Fruit fly (Drosophila melanogaster) whole organism, embryonic: Measurements from ENCODE around the gene CG7860.
A peak's percentile ranks its signal among the peaks of the same experiment; 100 is the strongest.

Experiments used
- Aef1 ChIP-seq: fragments of 200-800 bp; sonication (Bioruptor generic); IDR thresholded peaks from 3 replicates; pipeline ENCODE4 v1.3.6; 2022; ENCODE audit warnings: missing biosample characterization, missing genetic modification characterization
- B-H1 ChIP-seq: fragments of 200-800 bp; sonication (Bioruptor generic); IDR thresholded peaks from 3 replicates; pipeline ENCODE4 v1.3.6; 2022; ENCODE audit warnings: missing biosample characterization, missing genetic modification characterization
- CG11093 ChIP-seq: fragments of 200-800 bp; sonication (Bioruptor generic); IDR thresholded peaks from 3 replicates; pipeline ENCODE4 v1.3.6; 2022; ENCODE audit warnings: missing biosample characterization, missing genetic modification characterization
- CG12942 ChIP-seq: fragments of 200-800 bp; sonication (Bioruptor generic); optimal IDR thresholded peaks from 3 replicates; lab custom pipeline; 2016; ENCODE audit warnings: missing biosample characterization, missing genetic modification characterization
- CG13296 ChIP-seq: fragments of 200-800 bp; sonication (Bioruptor generic); optimal IDR thresholded peaks from 3 replicates; lab custom pipeline; 2018; ENCODE audit warnings: missing biosample characterization, mild to moderate bottlenecking, missing genetic modification characterization
- CG14050 ChIP-seq: fragments of 200-800 bp; sonication (Bioruptor generic); IDR thresholded peaks from 3 replicates; pipeline ENCODE4 v1.3.6; 2022; ENCODE audit warnings: missing biosample characterization, missing genetic modification characterization
- CG15601 ChIP-seq: fragments of 200-800 bp; sonication (Bioruptor generic); optimal IDR thresholded peaks from 3 replicates; lab custom pipeline; 2019; ENCODE audit warnings: missing biosample characterization, mild to moderate bottlenecking, missing genetic modification characterization, moderate library complexity
- CG16779 ChIP-seq: fragments of 200-800 bp; sonication (Bioruptor generic); IDR thresholded peaks from 2 replicates; pipeline ENCODE4 v1.3.6; 2022; ENCODE audit warnings: missing biosample characterization, missing genetic modification characterization
- CG17912 ChIP-seq: fragments of 200-800 bp; sonication (Bioruptor generic); optimal IDR thresholded peaks from 2 replicates; lab custom pipeline; 2018; ENCODE audit warnings: missing biosample characterization, mild to moderate bottlenecking, missing genetic modification characterization
- CG2678 ChIP-seq: fragments of 200-800 bp; sonication (Bioruptor generic); optimal IDR thresholded peaks from 3 replicates; lab custom pipeline; 2019; ENCODE audit warnings: missing biosample characterization, mild to moderate bottlenecking, missing genetic modification characterization, moderate library complexity
- CG30403 ChIP-seq: fragments of 200-800 bp; sonication (Bioruptor generic); optimal IDR thresholded peaks from 3 replicates; lab custom pipeline; 2016; ENCODE audit warnings: missing biosample characterization, missing genetic modification characterization
- CG34422 ChIP-seq: fragments of 200-800 bp; sonication (Bioruptor generic); IDR thresholded peaks from 3 replicates; pipeline ENCODE4 v1.3.6; 2022; ENCODE audit warnings: missing biosample characterization, missing genetic modification characterization
- CG42726 ChIP-seq: fragments of 200-800 bp; sonication (Bioruptor generic); IDR thresholded peaks from 2 replicates; pipeline ENCODE4 v1.3.6; 2022; ENCODE audit warnings: missing biosample characterization, missing genetic modification characterization; ENCODE audit not compliant: partially characterized antibody
- CG4404 ChIP-seq: fragments of 200-800 bp; sonication (Bioruptor generic); IDR thresholded peaks from 2 replicates; pipeline ENCODE4 v1.3.6; 2022; ENCODE audit warnings: missing biosample characterization, missing genetic modification characterization
- CG4707 ChIP-seq: fragments of 200-800 bp; sonication (Bioruptor generic); optimal IDR thresholded peaks from 2 replicates; lab custom pipeline; 2018; ENCODE audit warnings: missing biosample characterization, mild to moderate bottlenecking, missing genetic modification characterization, moderate library complexity
- CG4730 ChIP-seq: fragments of 200-800 bp; sonication (Bioruptor generic); IDR thresholded peaks from 2 replicates; pipeline ENCODE4 v1.3.6; 2022; ENCODE audit warnings: missing biosample characterization, missing genetic modification characterization
- CG6175 ChIP-seq: fragments of 200-800 bp; sonication (Bioruptor generic); IDR thresholded peaks from 3 replicates; pipeline ENCODE4 v1.3.6; 2022; ENCODE audit warnings: missing biosample characterization, missing genetic modification characterization
- CG6791 ChIP-seq: fragments of 200-800 bp; sonication (Bioruptor generic); IDR thresholded peaks from 3 replicates; pipeline ENCODE4 v1.3.6; 2022; ENCODE audit warnings: missing biosample characterization, missing genetic modification characterization; ENCODE audit not compliant: partially characterized antibody
- CG9215 ChIP-seq: fragments of 200-800 bp; sonication (Bioruptor generic); IDR thresholded peaks from 2 replicates; pipeline ENCODE4 v1.3.6; 2022; ENCODE audit warnings: missing biosample characterization, missing genetic modification characterization
- CTCF ChIP-seq: fragments of 200-800 bp; sonication (Bioruptor generic); optimal IDR thresholded peaks from 2 replicates; lab custom pipeline; 2017; ENCODE audit warnings: missing biosample characterization, mild to moderate bottlenecking, missing genetic modification characterization, moderate library complexity
- CoRest ChIP-seq: fragments of 200-800 bp; sonication (Bioruptor generic); optimal IDR thresholded peaks from 3 replicates; lab custom pipeline; 2018; ENCODE audit warnings: missing biosample characterization, mild to moderate bottlenecking, missing genetic modification characterization, moderate library complexity
- H15 ChIP-seq: fragments of 200-800 bp; sonication (Bioruptor generic); IDR thresholded peaks from 3 replicates; pipeline ENCODE4 v1.3.6; 2022; ENCODE audit warnings: missing biosample characterization, missing genetic modification characterization
- Lhr ChIP-seq: fragments of 200-800 bp; sonication (Bioruptor generic); optimal IDR thresholded peaks from 3 replicates; lab custom pipeline; 2017; ENCODE audit warnings: mild to moderate bottlenecking, missing biosample characterization, missing genetic modification reagents, missing genetic modification characterization
- MBD-R2 ChIP-seq: fragments of 200-800 bp; sonication (Bioruptor generic); IDR thresholded peaks from 2 replicates; pipeline ENCODE4 v1.3.6; 2022; ENCODE audit warnings: missing biosample characterization, missing genetic modification characterization
- NFAT ChIP-seq: fragments of 200-800 bp; sonication (Bioruptor generic); IDR thresholded peaks from 2 replicates; pipeline ENCODE4 v1.3.6; 2022; ENCODE audit warnings: missing biosample characterization, missing genetic modification characterization
- Opbp ChIP-seq: fragments of 200-800 bp; sonication (Bioruptor generic); IDR thresholded peaks from 3 replicates; pipeline ENCODE4 v1.3.6; 2022; ENCODE audit warnings: missing biosample characterization, missing genetic modification characterization; ENCODE audit not compliant: partially characterized antibody
- Optix ChIP-seq: fragments of 200-800 bp; sonication (Bioruptor generic); IDR thresholded peaks from 3 replicates; pipeline ENCODE4 v1.3.6; 2022; ENCODE audit warnings: missing biosample characterization, missing genetic modification characterization
- Rx ChIP-seq: fragments of 200-800 bp; sonication (Bioruptor generic); IDR thresholded peaks from 2 replicates; pipeline ENCODE4 v1.3.6; 2022; ENCODE audit warnings: missing biosample characterization, missing genetic modification characterization
- Scr ChIP-seq: fragments of 200-800 bp; sonication (Bioruptor generic); IDR thresholded peaks from 2 replicates; pipeline ENCODE4 v1.3.6; 2022; ENCODE audit warnings: missing biosample characterization, missing genetic modification characterization; ENCODE audit not compliant: partially characterized antibody
- Taf1 ChIP-seq: fragments of 200-800 bp; sonication (Bioruptor generic); IDR thresholded peaks from 2 replicates; pipeline ENCODE4 v1.3.6; 2022; ENCODE audit warnings: missing biosample characterization, missing genetic modification characterization
- az2 ChIP-seq: fragments of 200-800 bp; sonication (Bioruptor generic); optimal IDR thresholded peaks from 3 replicates; lab custom pipeline; 2016; ENCODE audit warnings: missing biosample characterization, missing genetic modification characterization
- crp ChIP-seq, 2 experiments: fragments of 200-800 bp; sonication (Bioruptor generic); optimal IDR thresholded peaks; 2 replicates in 1 of 2; 3 replicates in 1 of 2; lab custom pipeline; 2017; ENCODE audit warnings: missing biosample characterization in 2 of 2, missing genetic modification characterization in 2 of 2, mild to moderate bottlenecking in 1 of 2, moderate library complexity in 1 of 2
- grau ChIP-seq: fragments of 200-800 bp; optimal IDR thresholded peaks from 3 replicates; lab custom pipeline; 2019; ENCODE audit warnings: missing biosample characterization, mild to moderate bottlenecking, missing genetic modification characterization, moderate library complexity
- hb ChIP-seq: fragments of 200-800 bp; sonication (Bioruptor generic); IDR thresholded peaks from 3 replicates; pipeline ENCODE4 v1.3.6; 2022; ENCODE audit warnings: missing biosample characterization, missing genetic modification characterization; ENCODE audit not compliant: partially characterized antibody
- hkb ChIP-seq, 2 experiments: fragments of 200-800 bp in 1 of 2; fragments of >200 bp in 1 of 2; sonication (Bioruptor generic) in 1 of 2; IDR thresholded peaks in 1 of 2; optimal IDR thresholded peaks in 1 of 2; 2 replicates each; pipeline versions ENCODE4 v1.3.6 to Lab custom; 2017 to 2022; ENCODE audit warnings: missing biosample characterization in 1 of 2, missing genetic modification characterization in 1 of 2
- hth ChIP-seq: fragments of >200 bp; optimal IDR thresholded peaks from 2 replicates; lab custom pipeline; 2017; ENCODE audit warnings: inconsistent platforms
- ken ChIP-seq: fragments of 200-800 bp; sonication (Bioruptor generic); IDR thresholded peaks from 3 replicates; pipeline ENCODE4 v1.3.6; 2022; ENCODE audit warnings: missing biosample characterization, missing genetic modification characterization
- lilli ChIP-seq: fragments of 200-800 bp; sonication (Bioruptor generic); optimal IDR thresholded peaks from 3 replicates; lab custom pipeline; 2016; ENCODE audit warnings: missing biosample characterization, missing genetic modification characterization
- onecut ChIP-seq: fragments of 200-800 bp; sonication (Bioruptor generic); IDR thresholded peaks from 2 replicates; pipeline ENCODE4 v1.3.6; 2022; ENCODE audit warnings: missing biosample characterization, missing genetic modification characterization
- pita ChIP-seq: fragments of 200-800 bp; sonication (Bioruptor generic); optimal IDR thresholded peaks from 2 replicates; lab custom pipeline; 2017; ENCODE audit warnings: missing biosample characterization, mild to moderate bottlenecking, missing genetic modification characterization
- pros ChIP-seq: fragments of 200-800 bp; sonication (Bioruptor generic); optimal IDR thresholded peaks from 3 replicates; lab custom pipeline; 2019; ENCODE audit warnings: missing biosample characterization, mild to moderate bottlenecking, missing genetic modification characterization, moderate library complexity
- sd ChIP-seq: fragments of 200-800 bp; sonication (Bioruptor generic); optimal IDR thresholded peaks from 3 replicates; lab custom pipeline; 2018; ENCODE audit warnings: missing biosample characterization, mild to moderate bottlenecking, missing genetic modification characterization, moderate library complexity
- sens ChIP-seq: fragments of 200-800 bp; sonication (Bioruptor generic); peaks from one replicate; lab custom pipeline; 2016; ENCODE audit warnings: missing biosample characterization, missing genetic modification characterization
- slbo ChIP-seq: fragments of 200-800 bp; sonication (Bioruptor generic); IDR thresholded peaks from 2 replicates; pipeline ENCODE4 v1.3.6; 2022; ENCODE audit warnings: missing biosample characterization, missing genetic modification characterization
- stc ChIP-seq: fragments of 200-800 bp; sonication (Bioruptor generic); IDR thresholded peaks from 2 replicates; pipeline ENCODE4 v1.3.6; 2022; ENCODE audit warnings: missing biosample characterization, missing genetic modification characterization
- stwl ChIP-seq: fragments of 200-800 bp; sonication (Bioruptor generic); optimal IDR thresholded peaks from 3 replicates; lab custom pipeline; 2018; ENCODE audit warnings: missing biosample characterization, mild to moderate bottlenecking, missing genetic modification characterization, moderate library complexity
- tgo ChIP-seq: fragments of 200-800 bp; sonication (Bioruptor generic); IDR thresholded peaks from 3 replicates; pipeline ENCODE4 v1.3.6; 2022; ENCODE audit warnings: missing biosample characterization, missing genetic modification characterization
- tin ChIP-seq: fragments of 200-800 bp; sonication (Bioruptor generic); optimal IDR thresholded peaks from 3 replicates; lab custom pipeline; 2016; ENCODE audit warnings: missing biosample characterization, missing genetic modification characterization
- unc-4 ChIP-seq: fragments of 200-800 bp; sonication (Bioruptor generic); IDR thresholded peaks from 2 replicates; pipeline ENCODE4 v1.3.6; 2022; ENCODE audit warnings: missing biosample characterization, missing genetic modification characterization; ENCODE audit not compliant: partially characterized antibody

CG7860 gene

DNA sequence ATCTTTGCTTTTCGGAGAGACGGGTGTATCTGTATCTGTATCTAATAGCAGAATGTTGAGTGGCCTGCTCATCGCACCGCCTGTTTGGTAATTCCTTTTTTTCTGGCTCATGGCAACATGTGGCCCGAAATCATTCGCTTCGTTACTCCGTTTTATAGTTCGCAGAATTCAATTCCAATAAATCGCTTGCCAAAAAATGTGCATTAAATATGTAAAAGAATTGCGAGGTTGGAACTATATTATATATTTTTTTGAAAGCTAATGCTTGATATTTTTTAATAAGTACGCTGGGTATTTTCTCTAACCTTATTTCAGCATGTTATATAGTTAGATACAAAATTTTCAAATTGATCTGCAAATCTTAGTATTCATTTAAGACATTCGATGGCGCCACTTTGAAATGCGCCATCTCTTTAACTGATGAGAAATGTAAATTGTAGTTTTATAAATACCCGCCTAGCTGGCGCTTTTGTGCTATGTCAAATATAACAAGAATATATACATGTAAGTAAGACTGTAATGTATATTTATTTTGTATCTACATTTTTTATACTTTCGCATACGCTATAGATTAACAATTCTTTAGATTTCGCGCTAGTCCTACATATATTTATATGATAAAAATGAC is 25.6 kb downstream of the CG7860 start (continued):
- peak; percentile 68 for TF ChIP-seq CG34422
- 0 out of 2 replicates have a peak, but pooled peaks have one; percentile 22 for TF ChIP-seq MBD-R2 (GFP tag; lab: Robert Waterston, UW)
- 0 out of 2 replicates have a peak, but pooled peaks have one; percentile 7 for TF ChIP-seq CG4404 (GFP tag; lab: Robert Waterston, UW)
- peak; percentile 26 for TF ChIP-seq grau (tag; lab: Kevin White, UChicago)
- peak; percentile 39; the same call in 1 of the 2 replicates for TF ChIP-seq onecut (GFP tag; lab: Robert Waterston, UW)
- TF ChIP-seq CG6175, result peak; percentile 20; the same call in 1 of the 3 replicates
- TF ChIP-seq CG14050 (GFP tag; lab: Robert Waterston, UW), result no peak
- peak; percentile 81 for TF ChIP-seq sens (GFP tag; lab: Kevin White, UChicago)
- TF ChIP-seq CG4730 (GFP tag; lab: Robert Waterston, UW), result 0 out of 2 replicates have a peak, but pooled peaks have one; percentile 24
- TF ChIP-seq CG12942, result peak; percentile 5
- peak; percentile 62; the same call in 1 of the 3 replicates for TF ChIP-seq Opbp (GFP tag; lab: Robert Waterston, UW)
- TF ChIP-seq pros (GFP tag; lab: Kevin White, UChicago), result no peak
- 0 out of 3 replicates have a peak, but pooled peaks have one; percentile 10 for TF ChIP-seq CG11093 (GFP tag; lab: Robert Waterston, UW)
- TF ChIP-seq az2 (GFP tag; lab: Kevin White, UChicago), result peak; percentile 30
- peak; percentile 24 for TF ChIP-seq stwl (tag; lab: Kevin White, UChicago)
- no peak for TF ChIP-seq CG16779
- TF ChIP-seq lilli (GFP tag; lab: Kevin White, UChicago), result peak; percentile 16
- no peak for TF ChIP-seq hkb (optimal IDR thresholded peaks at IDR 0.05; lab: Kevin White, UChicago)
- no peak for TF ChIP-seq hkb (GFP tag; IDR thresholded peaks at IDR 0.05; lab: Robert Waterston, UW)
- peak; percentile 29 for TF ChIP-seq tin (GFP tag; lab: Kevin White, UChicago)
- TF ChIP-seq sd (tag; lab: Kevin White, UChicago), result peak; percentile 28
- no peak for TF ChIP-seq CG13296 (GFP tag; lab: Kevin White, UChicago)
- TF ChIP-seq B-H1 (GFP tag; lab: Robert Waterston, UW), result no peak
- 0 out of 2 replicates have a peak, but pooled peaks have one; percentile 34 for TF ChIP-seq unc-4 (GFP tag; lab: Robert Waterston, UW)
- peak; percentile 33; the same call in 1 of the 3 replicates for TF ChIP-seq CG6791
- peak; percentile 97 for TF ChIP-seq CTCF (GFP tag; lab: Kevin White, UChicago)
- TF ChIP-seq NFAT, result peak; percentile 73
- TF ChIP-seq hb (GFP tag; lab: Robert Waterston, UW), result 0 out of 3 replicates have a peak, but pooled peaks have one; percentile 31
- no peak for TF ChIP-seq CG4707 (GFP tag; lab: Kevin White, UChicago)
- TF ChIP-seq CG42726, result peak; percentile 66
- no peak for TF ChIP-seq CG17912 (GFP tag; lab: Kevin White, UChicago)
- peak; percentile 51 for TF ChIP-seq Aef1 (GFP tag; lab: Robert Waterston, UW)
- TF ChIP-seq Rx, result peak; percentile 17; the same call in 1 of the 2 replicates
- TF ChIP-seq tgo (GFP tag; lab: Robert Waterston, UW), result peak; percentile 49; the same call in 2 of the 3 replicates
- peak; percentile 34; the same call in 1 of the 2 replicates for TF ChIP-seq Taf1 (GFP tag; lab: Robert Waterston, UW)
- peak; percentile 50; the same call in 1 of the 3 replicates for TF ChIP-seq H15 (GFP tag; lab: Robert Waterston, UW)
- TF ChIP-seq CG15601 (tag; lab: Kevin White, UChicago), result peak; percentile 10
- no peak; the same call in 1 of the 2 replicates for TF ChIP-seq Scr
- TF ChIP-seq crp (GFP tag; optimal IDR thresholded peaks at IDR 0.05; lab: Kevin White, UChicago), result no peak
- TF ChIP-seq slbo (GFP tag; lab: Robert Waterston, UW), result peak; percentile 79
- peak; percentile 23 for TF ChIP-seq CG30403 (GFP tag; lab: Kevin White, UChicago)
- TF ChIP-seq stc, result 0 out of 2 replicates have a peak, but pooled peaks have one; percentile 5
- TF ChIP-seq Optix (GFP tag; lab: Robert Waterston, UW), result peak; percentile 53; the same call in 2 of the 3 replicates
- peak; percentile 51 for TF ChIP-seq Lhr (GFP tag; lab: Kevin White, UChicago)
- peak; percentile 40 for TF ChIP-seq pita
- peak; percentile 51; the same call in 1 of the 2 replicates for TF ChIP-seq CG9215 (GFP tag; lab: Robert Waterston, UW)
- no peak for TF ChIP-seq CG2678 (tag; lab: Kevin White, UChicago)
- TF ChIP-seq CoRest, result peak; percentile 29
- TF ChIP-seq hth, result no peak
- TF ChIP-seq ken, result peak; percentile 66; the same call in 2 of the 3 replicates
